Worm (Caenorhabditis elegans) whole organism, young adult: ENCODE data around the gene Y17D7C.6.

Source experiments
- Y53G8AR.9 ChIP-seq: fragments of 200-800 bp; sonication (Bioruptor generic); conservative IDR thresholded peaks from 2 replicates; pipeline ENCODE4 v1.3.6; 2022; ENCODE audit warnings: missing genetic modification reagents, missing genetic modification characterization, missing compliant biosample characterization
- Y67H2A.10 ChIP-seq: fragments of 200-800 bp; sonication (Bioruptor generic); conservative IDR thresholded peaks from 2 replicates; pipeline ENCODE4 v1.3.6; 2022; ENCODE audit warnings: missing genetic modification reagents, missing genetic modification characterization, missing compliant biosample characterization
- cebp-2 ChIP-seq: fragments of 200-800 bp; sonication (Bioruptor generic); IDR thresholded peaks from 2 replicates; pipeline ENCODE4 v1.3.6; 2022; ENCODE audit warnings: missing genetic modification characterization, missing compliant biosample characterization
- ceh-79 ChIP-seq: sonication (generic microtip); optimal IDR thresholded peaks from 2 replicates; lab custom pipeline; 2017; ENCODE audit warnings: mild to moderate bottlenecking, missing genetic modification characterization, missing compliant biosample characterization
- dpl-1 ChIP-seq: fragments of 150-350 bp; optimal IDR thresholded peaks from 2 replicates; lab custom pipeline; 2014; ENCODE audit warnings: missing biosample characterization, missing genetic modification reagents, missing genetic modification characterization
- ets-4 ChIP-seq: fragments of 200-800 bp; sonication (Bioruptor generic); optimal IDR thresholded peaks from 2 replicates; lab custom pipeline; 2018; ENCODE audit warnings: mild to moderate bottlenecking, missing genetic modification characterization, missing compliant biosample characterization
- unc-62 ChIP-seq: fragments of 150-350 bp; optimal IDR thresholded peaks from 2 replicates; lab custom pipeline; 2014; ENCODE audit warnings: missing biosample characterization, missing genetic modification reagents, missing genetic modification characterization
- zim-3 ChIP-seq: sonication (generic microtip); optimal IDR thresholded peaks from 2 replicates; lab custom pipeline; 2017; ENCODE audit warnings: mild to moderate bottlenecking, missing genetic modification characterization, moderate library complexity, missing compliant biosample characterization
- ztf-25 ChIP-seq: fragments of 200-800 bp; sonication (Bioruptor generic); IDR thresholded peaks from 2 replicates; pipeline ENCODE4 v1.3.6; 2022; ENCODE audit warnings: missing genetic modification reagents, missing genetic modification characterization, missing compliant biosample characterization
- ztf-6 ChIP-seq: fragments of 200-800 bp; sonication (Bioruptor generic); IDR thresholded peaks from 2 replicates; pipeline ENCODE4 v1.3.6; 2022; ENCODE audit warnings: missing genetic modification reagents, missing genetic modification characterization, missing compliant biosample characterization

- no peak for TF ChIP-seq ztf-6 (GFP tag; lab: Robert Waterston, UW)
- TF ChIP-seq ets-4, result no peak
- TF ChIP-seq ceh-79, result no peak
- no peak for TF ChIP-seq dpl-1 (GFP tag; lab: Kevin White, UChicago)
- TF ChIP-seq unc-62 (GFP tag; lab: Kevin White, UChicago), result no peak
- TF ChIP-seq zim-3 (tag; lab: Kevin White, UChicago), result no peak
- TF ChIP-seq cebp-2, result no peak
- TF ChIP-seq Y67H2A.10 (GFP tag; lab: Robert Waterston, UW), result no peak
- no peak for TF ChIP-seq Y53G8AR.9
- TF ChIP-seq ztf-25, result no peak
Observed at ce11 chrV:18687361-18687760, 22.2 kb upstream of the Y17D7C.6 start.
